Worm (Caenorhabditis elegans): ENCODE measurements around the gene F42A9.7.

DNA sequence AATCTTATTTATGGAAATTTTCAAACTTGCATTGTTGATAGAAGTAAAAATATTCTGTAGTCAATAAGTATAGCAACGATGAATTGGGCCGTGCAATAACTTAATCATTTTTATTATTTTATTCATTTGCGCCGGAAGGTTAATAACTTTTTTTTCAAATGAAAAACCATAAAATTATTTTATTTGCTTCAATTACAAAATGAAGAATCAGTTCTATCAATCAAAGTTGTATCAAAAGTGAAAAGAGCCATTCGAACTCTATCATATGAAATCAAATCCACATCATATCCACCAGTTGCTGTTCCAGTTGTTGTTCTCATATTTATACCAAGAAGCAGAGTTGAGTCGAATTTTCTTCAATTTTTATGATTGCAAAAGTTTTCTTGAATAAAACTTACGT is 31.6 kb upstream of the F42A9.7 start, which contains the start of gene cyp-33E1:
- TF ChIP-seq ZK546.5 (tag; optimal IDR thresholded peaks at IDR 0.05) (no peak), ceh-82 (tag; optimal IDR thresholded peaks at IDR 0.05) (no peak), nhr-6 (tag; optimal IDR thresholded peaks at IDR 0.05) (no peak), nhr-21 (tag; optimal IDR thresholded peaks at IDR 0.05) (no peak), elt-3 (tag; optimal IDR thresholded peaks at IDR 0.05) (no peak), Y55F3AM.14 (GFP tag; optimal IDR thresholded peaks at IDR 0.05) (no peak), unc-39 (tag; optimal IDR thresholded peaks at IDR 0.05) (no peak)
